Worm (Caenorhabditis elegans) whole organism, L4 larva: Measurements from ENCODE around the gene Y102A11A.5.
"Not testable (repeated sequence)": the region's sequence is repeated elsewhere in the genome, so short reads cannot be mapped to it uniquely, and the experiment has no call there.

Experiments
- F10B5.3 ChIP-seq: sonication (generic microtip); optimal IDR thresholded peaks from 2 replicates; lab custom pipeline; 2016; ENCODE audit warnings: mild to moderate bottlenecking, missing genetic modification characterization, missing compliant biosample characterization
- F37D6.2 ChIP-seq: sonication (generic microtip); optimal IDR thresholded peaks from 2 replicates; lab custom pipeline; 2016; ENCODE audit warnings: mild to moderate bottlenecking, missing genetic modification characterization, missing compliant biosample characterization
- Y5F2A.4 ChIP-seq: fragments of 200-800 bp; sonication (Bioruptor generic); optimal IDR thresholded peaks from 2 replicates; lab custom pipeline; 2018; ENCODE audit warnings: mild to moderate bottlenecking, missing genetic modification characterization, missing compliant biosample characterization
- aha-1 ChIP-seq: fragments of 150-350 bp; peaks from one replicate; lab custom pipeline; 2014; ENCODE audit warnings: missing biosample characterization, missing genetic modification characterization
- ceh-32 ChIP-seq: sonication (generic microtip); optimal IDR thresholded peaks from 2 replicates; lab custom pipeline; 2016; ENCODE audit warnings: mild to moderate bottlenecking, missing genetic modification characterization, missing compliant biosample characterization; ENCODE audit not compliant: poor library complexity
- ces-1 ChIP-seq: fragments of 150-350 bp; sonication (generic microtip); optimal IDR thresholded peaks from 4 replicates; lab custom pipeline; 2014; ENCODE audit warnings: missing biosample characterization, missing genetic modification reagents, missing genetic modification characterization
- cey-2 ChIP-seq: sonication (generic microtip); optimal IDR thresholded peaks from 3 replicates; lab custom pipeline; 2017; ENCODE audit warnings: missing genetic modification characterization, mild to moderate bottlenecking, missing compliant biosample characterization, antibody characterized with exemption, borderline replicate concordance; ENCODE audit not compliant: insufficient read depth
- daf-16 ChIP-seq, 3 experiments: sonication (generic microtip); optimal IDR thresholded peaks; 2 replicates each; lab custom pipeline; 2016 to 2017; ENCODE audit warnings: missing genetic modification characterization in 3 of 3, missing genetic modification reagents in 3 of 3, mild to moderate bottlenecking in 2 of 3, missing compliant biosample characterization in 2 of 3, missing biosample characterization in 1 of 3, moderate library complexity in 1 of 3
- dmd-6 ChIP-seq: fragments of 200-800 bp; sonication (Bioruptor generic); IDR thresholded peaks from 2 replicates; pipeline ENCODE4 v1.3.6; 2022; ENCODE audit warnings: missing genetic modification reagents, missing genetic modification characterization, missing compliant biosample characterization
- dmd-9 ChIP-seq: fragments of 200-800 bp; sonication (Bioruptor generic); IDR thresholded peaks from 2 replicates; pipeline ENCODE4 v1.3.6; 2022; ENCODE audit warnings: missing genetic modification reagents, missing genetic modification characterization, missing compliant biosample characterization
- egl-43 ChIP-seq: fragments of 200-800 bp; sonication (Bioruptor generic); IDR thresholded peaks from 2 replicates; pipeline ENCODE4 v1.3.6; 2022; ENCODE audit warnings: missing genetic modification reagents, missing genetic modification characterization, missing compliant biosample characterization
- hif-1 ChIP-seq, 2 experiments: sonication (generic microtip); optimal IDR thresholded peaks; 2 replicates each; lab custom pipeline; 2016 to 2017; ENCODE audit warnings: missing compliant biosample characterization in 2 of 2, missing genetic modification characterization in 2 of 2, missing genetic modification reagents in 2 of 2, missing genotype in 2 of 2, mild to moderate bottlenecking in 1 of 2
- hlh-11 ChIP-seq: fragments of 200-800 bp; sonication (Bioruptor generic); optimal IDR thresholded peaks from 2 replicates; lab custom pipeline; 2018; ENCODE audit warnings: mild to moderate bottlenecking, missing genetic modification characterization, missing compliant biosample characterization
- hlh-30 ChIP-seq: sonication (generic microtip); optimal IDR thresholded peaks from 2 replicates; lab custom pipeline; 2017; ENCODE audit warnings: antibody characterized with exemption, mild to moderate bottlenecking, missing genetic modification characterization, missing compliant biosample characterization; ENCODE audit not compliant: insufficient read depth
- lin-29 ChIP-seq: fragments of 200-800 bp; sonication (Bioruptor generic); IDR thresholded peaks from 2 replicates; pipeline ENCODE4 v1.3.6; 2022; ENCODE audit warnings: missing genetic modification reagents, missing genetic modification characterization, missing compliant biosample characterization
- lsy-2 ChIP-seq, 2 experiments: fragments of 150-350 bp in 1 of 2; sonication (generic microtip) in 1 of 2; optimal IDR thresholded peaks; 2 replicates each; lab custom pipeline; 2014 to 2017; ENCODE audit warnings: missing biosample characterization in 2 of 2, missing genetic modification characterization in 2 of 2
- nhr-237 ChIP-seq: sonication (generic microtip); optimal IDR thresholded peaks from 2 replicates; lab custom pipeline; 2017; ENCODE audit warnings: missing biosample characterization, missing genetic modification characterization
- nhr-42 ChIP-seq: fragments of 200-800 bp; sonication (Bioruptor generic); IDR thresholded peaks from 2 replicates; pipeline ENCODE4 v1.3.6; 2022; ENCODE audit warnings: missing genetic modification characterization, missing compliant biosample characterization
- nhr-77 ChIP-seq: fragments of 150-350 bp; optimal IDR thresholded peaks from 2 replicates; lab custom pipeline; 2014; ENCODE audit warnings: missing biosample characterization, missing genetic modification characterization
- php-3 ChIP-seq: fragments of 200-800 bp; sonication (Bioruptor generic); IDR thresholded peaks from 2 replicates; pipeline ENCODE4 v1.3.6; 2022; ENCODE audit warnings: missing genetic modification reagents, missing genetic modification characterization, missing compliant biosample characterization
- saeg-2 ChIP-seq: fragments of 200-800 bp; sonication (Bioruptor generic); IDR thresholded peaks from 2 replicates; pipeline ENCODE4 v1.3.6; 2022; ENCODE audit warnings: missing genetic modification reagents, missing genetic modification characterization, missing compliant biosample characterization
- set-16 ChIP-seq: fragments of 200-800 bp; sonication (Bioruptor generic); IDR thresholded peaks from 2 replicates; pipeline ENCODE4 v1.3.6; 2022; ENCODE audit warnings: missing genetic modification reagents, missing genetic modification characterization, missing compliant biosample characterization
- skn-1 ChIP-seq: fragments of 150-350 bp; optimal IDR thresholded peaks from 2 replicates; lab custom pipeline; 2014; ENCODE audit warnings: missing biosample characterization, missing genetic modification characterization
- snpc-4 ChIP-seq: fragments of 150-350 bp; optimal IDR thresholded peaks from 2 replicates; lab custom pipeline; 2014; ENCODE audit warnings: missing biosample characterization, missing genetic modification characterization
- tag-97 ChIP-seq: fragments of 200-800 bp; sonication (Bioruptor generic); IDR thresholded peaks from 2 replicates; pipeline ENCODE4 v1.3.6; 2022; ENCODE audit warnings: missing genetic modification characterization, missing compliant biosample characterization
- tra-1 ChIP-seq: fragments of 200-800 bp; sonication (Bioruptor generic); IDR thresholded peaks from 2 replicates; pipeline ENCODE4 v1.3.6; 2022; ENCODE audit warnings: missing genetic modification reagents, missing genetic modification characterization, missing compliant biosample characterization
- unc-62 ChIP-seq, 3 experiments: fragments of 150-350 bp in 1 of 3; sonication (generic microtip); optimal IDR thresholded peaks in 2 of 3; peaks in 1 of 3; 1 replicate in 1 of 3; 2 replicates in 2 of 3; lab custom pipeline; 2014 to 2017; ENCODE audit warnings: missing biosample characterization in 3 of 3, missing genetic modification characterization in 3 of 3, missing genetic modification reagents in 3 of 3, missing genotype in 1 of 3
- zfp-2 ChIP-seq: sonication (generic microtip); optimal IDR thresholded peaks from 2 replicates; lab custom pipeline; 2016; ENCODE audit warnings: mild to moderate bottlenecking, missing genetic modification characterization, missing compliant biosample characterization
- zip-11 ChIP-seq: fragments of 200-800 bp; sonication (Bioruptor generic); IDR thresholded peaks from 2 replicates; pipeline ENCODE4 v1.3.6; 2022; ENCODE audit warnings: missing genetic modification characterization, missing compliant biosample characterization
- zip-2 ChIP-seq: fragments of 150-350 bp; optimal IDR thresholded peaks from 2 replicates; lab custom pipeline; 2014; ENCODE audit warnings: missing biosample characterization, missing genetic modification characterization

The Y102A11A.5 gene

ce11 chrX:2040877-2041276, 9.5 kb upstream of the Y102A11A.5 start:
- TF ChIP-seq tag-97 (GFP tag; lab: Robert Waterston, UW): no peak
- TF ChIP-seq Y5F2A.4: no peak
- no peak for TF ChIP-seq dmd-9
- no peak for TF ChIP-seq zip-11
- TF ChIP-seq F10B5.3: no peak
- peak in 1 of 2 experiments; percentile 70 for TF ChIP-seq unc-62 (GFP tag; optimal IDR thresholded peaks at IDR 0.05 in 1 of 2; lab: Kevin White, UChicago)
- no peak for TF ChIP-seq unc-62 (tag; optimal IDR thresholded peaks at IDR 0.05; lab: Kevin White, UChicago)
- no peak for TF ChIP-seq nhr-237 (tag; lab: Kevin White, UChicago)
- no peak for TF ChIP-seq hif-1 (tag; optimal IDR thresholded peaks at IDR 0.05; lab: Kevin White, UChicago)

- TF ChIP-seq lin-29 (GFP tag; lab: Robert Waterston, UW) (no peak), zip-2 (tag; lab: Kevin White, UChicago) (no peak), hlh-30 (tag; lab: Kevin White, UChicago) (no peak)
Observed at ce11 chrX:2039358-2039757, 8.0 kb upstream of the Y102A11A.5 start, which contains the start of gene smex-2. TSS of gene smex-2 (minus strand) at chrX:2039458.

DNA sequence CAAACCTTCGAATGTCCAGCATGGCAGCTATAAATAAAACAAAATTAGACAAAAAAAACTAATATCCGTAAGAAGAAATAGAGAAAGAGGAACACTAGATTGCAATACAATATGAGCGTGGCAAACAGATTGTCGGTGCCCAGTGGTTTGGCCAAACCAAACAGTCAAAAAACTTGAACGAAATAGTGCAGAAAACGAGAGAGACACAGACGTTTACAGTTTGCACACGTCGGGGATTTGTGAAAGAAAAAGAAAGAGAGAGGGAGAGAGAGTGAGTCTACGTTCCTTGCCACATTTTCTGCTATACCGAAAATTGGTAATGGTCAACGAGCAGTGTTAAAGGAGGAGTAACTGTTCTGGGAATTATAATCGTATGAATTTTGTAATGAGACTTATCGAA, 3.8 kb upstream of the Y102A11A.5 start, which contains the start of gene ergi-1:
ergi-1 (minus strand) TSS at position 101 of the 400 bp plus-strand sequence.
- no peak for TF ChIP-seq set-16 (GFP tag; lab: Robert Waterston, UW)
- no peak for TF ChIP-seq ceh-32 (tag; lab: Kevin White, UChicago)
- TF ChIP-seq saeg-2: no peak
- no peak for TF ChIP-seq lsy-2 (tag; optimal IDR thresholded peaks at IDR 0.05; lab: Kevin White, UChicago)
- no peak for TF ChIP-seq skn-1 (tag; lab: Kevin White, UChicago)
- TF ChIP-seq egl-43: no peak
- no peak for TF ChIP-seq ces-1 (GFP tag; lab: Kevin White, UChicago)
- no peak for TF ChIP-seq cey-2 (tag; lab: Kevin White, UChicago)

DNA sequence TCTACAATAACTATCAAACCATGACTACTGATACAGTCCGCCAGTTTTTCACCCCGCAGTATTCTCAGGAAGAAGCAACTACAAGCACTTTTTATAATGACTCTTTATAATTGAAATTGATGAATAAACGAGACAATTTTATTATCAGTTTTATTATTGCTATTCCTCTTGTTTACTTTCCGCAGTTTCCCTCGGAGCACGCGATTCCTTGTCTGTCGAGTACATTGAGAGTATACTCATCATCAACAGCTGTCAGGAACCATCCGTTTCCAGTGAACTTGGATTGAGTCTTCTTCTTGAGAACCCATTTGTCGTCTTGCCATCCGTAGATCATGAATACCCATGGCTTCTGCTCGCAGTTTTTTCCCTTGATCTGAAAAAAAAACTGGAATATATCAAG, 517 bp downstream of the Y102A11A.5 start:
- no peak for TF ChIP-seq zfp-2 (tag; lab: Kevin White, UChicago)
- no peak for TF ChIP-seq daf-16 (GFP tag; optimal IDR thresholded peaks at IDR 0.05; lab: Kevin White, UChicago)
- TF ChIP-seq daf-16 (tag; optimal IDR thresholded peaks at IDR 0.05; lab: Kevin White, UChicago): peak; percentile 93
- 0 out of 2 replicates have a peak, but pooled peaks have one; percentile 12 for TF ChIP-seq php-3 (GFP tag; lab: Robert Waterston, UW)
- TF ChIP-seq snpc-4 (tag; lab: Kevin White, UChicago): no peak
- TF ChIP-seq aha-1: peak; percentile 34

- TF ChIP-seq nhr-42 (GFP tag; lab: Robert Waterston, UW); F37D6.2 (tag; lab: Kevin White, UChicago); nhr-77: not testable (repeated sequence)
Observed at ce11 chrX:2026342-2026741, 5.0 kb downstream of the Y102A11A.5 start, which contains the start of gene Y102A11A.2. TSS of gene Y102A11A.2 (plus strand) at chrX:2026642.

DNA sequence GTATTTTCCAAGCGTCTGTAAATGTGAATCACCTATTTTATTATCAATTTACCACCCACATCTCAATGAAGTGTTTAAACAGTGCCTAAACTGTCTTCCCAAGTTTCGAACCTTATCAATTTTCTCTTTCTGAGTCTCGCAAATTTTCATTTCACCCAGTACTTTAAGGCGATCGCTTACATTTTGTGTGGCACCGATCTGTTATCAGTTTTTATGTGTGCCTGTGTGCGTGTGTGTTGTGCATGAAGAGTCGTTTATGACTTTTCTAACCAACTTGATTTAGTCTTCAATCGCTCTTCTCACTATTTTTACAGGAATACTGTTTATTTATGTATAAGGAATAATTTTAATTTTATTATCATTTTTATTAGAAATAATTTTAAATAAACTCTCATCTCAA, 6.0 kb downstream of the Y102A11A.5 start:
- TF ChIP-seq tra-1 (GFP tag; lab: Robert Waterston, UW): peak; percentile 64; the same call in 1 of the 2 replicates
- TF ChIP-seq dmd-6: peak; percentile 71
- peak; percentile 67; the same call in 1 of the 2 replicates for TF ChIP-seq php-3 (GFP tag; lab: Robert Waterston, UW)
- TF ChIP-seq hlh-11 (tag; lab: Kevin White, UChicago): peak; percentile 10
- TF ChIP-seq daf-16 (GFP tag; optimal IDR thresholded peaks at IDR 0.05; lab: Kevin White, UChicago): not testable (repeated sequence)
- peak; percentile 28 for TF ChIP-seq daf-16 (tag; optimal IDR thresholded peaks at IDR 0.05; lab: Kevin White, UChicago)
